Worm (Caenorhabditis elegans) whole organism, young adult: Measurements from ENCODE around the gene nhx-9.

Experiments
- T07F8.4 ChIP-seq: sonication (generic microtip); optimal IDR thresholded peaks from 2 replicates; lab custom pipeline; 2016; ENCODE audit warnings: mild to moderate bottlenecking, missing genetic modification characterization, moderate library complexity, missing compliant biosample characterization
- akir-1 ChIP-seq: fragments of 200-800 bp; sonication (Bioruptor generic); optimal IDR thresholded peaks from 2 replicates; lab custom pipeline; 2018; ENCODE audit warnings: mild to moderate bottlenecking, missing genetic modification characterization, moderate library complexity, missing compliant biosample characterization
- aptf-2 ChIP-seq: fragments of 200-800 bp; sonication (Bioruptor generic); conservative IDR thresholded peaks from 2 replicates; pipeline ENCODE4 v1.3.6; 2022; ENCODE audit warnings: missing genetic modification reagents, missing genetic modification characterization, missing compliant biosample characterization
- athp-1 ChIP-seq: sonication (generic microtip); optimal IDR thresholded peaks from 2 replicates; lab custom pipeline; 2017; ENCODE audit warnings: mild to moderate bottlenecking, missing genetic modification characterization, missing compliant biosample characterization
- bed-1 ChIP-seq: fragments of 200-800 bp; sonication (Bioruptor generic); IDR thresholded peaks from 2 replicates; pipeline ENCODE4 v1.3.6; 2022; ENCODE audit warnings: missing genetic modification reagents, missing genetic modification characterization, missing compliant biosample characterization
- dpff-1 ChIP-seq: sonication (generic microtip); optimal IDR thresholded peaks from 2 replicates; lab custom pipeline; 2017; ENCODE audit warnings: mild to moderate bottlenecking, missing genetic modification characterization, missing compliant biosample characterization
- fkh-3 ChIP-seq: sonication (generic microtip); optimal IDR thresholded peaks from 2 replicates; lab custom pipeline; 2016; ENCODE audit warnings: mild to moderate bottlenecking, missing genetic modification characterization, missing compliant biosample characterization
- hmg-20 ChIP-seq: fragments of 200-800 bp; sonication (Bioruptor generic); IDR thresholded peaks from 2 replicates; pipeline ENCODE4 v1.3.6; 2022; ENCODE audit warnings: missing genetic modification reagents, missing genetic modification characterization, missing compliant biosample characterization
- lsy-27 ChIP-seq: sonication (generic microtip); optimal IDR thresholded peaks from 2 replicates; lab custom pipeline; 2017; ENCODE audit warnings: missing genetic modification characterization, mild to moderate bottlenecking, missing compliant biosample characterization, antibody characterized with exemption, missing genotype, borderline replicate concordance; ENCODE audit not compliant: insufficient read depth
- snpc-1.1 ChIP-seq: sonication (generic microtip); optimal IDR thresholded peaks from 2 replicates; lab custom pipeline; 2017; ENCODE audit warnings: missing genetic modification characterization, mild to moderate bottlenecking, missing compliant biosample characterization, antibody characterized with exemption, moderate library complexity, missing genotype, missing genetic modification reagents; ENCODE audit not compliant: insufficient read depth
- tbx-9 ChIP-seq: sonication (generic microtip); optimal IDR thresholded peaks from 2 replicates; lab custom pipeline; 2016; ENCODE audit warnings: borderline replicate concordance, missing genetic modification characterization, inconsistent platforms, missing compliant biosample characterization
- unc-130 ChIP-seq: sonication (generic microtip); optimal IDR thresholded peaks from 2 replicates; lab custom pipeline; 2016; ENCODE audit warnings: missing genetic modification reagents, missing genetic modification characterization, missing compliant biosample characterization
- unc-62 ChIP-seq: fragments of 150-350 bp; optimal IDR thresholded peaks from 2 replicates; lab custom pipeline; 2014; ENCODE audit warnings: missing biosample characterization, missing genetic modification reagents, missing genetic modification characterization
- xnd-1 ChIP-seq: sonication (generic microtip); optimal IDR thresholded peaks from 2 replicates; lab custom pipeline; 2016; ENCODE audit warnings: missing genotype, missing genetic modification reagents, missing genetic modification characterization, missing compliant biosample characterization

ce11 chrIV:11950270-11950669 is 19.6 kb downstream of the nhx-9 start, which contains the start of gene tbx-36:
- TF ChIP-seq fkh-3 (no peak), hmg-20 (GFP tag; lab: Robert Waterston, UW) (no peak), aptf-2 (GFP tag; lab: Robert Waterston, UW) (no peak), snpc-1.1 (tag; lab: Kevin White, UChicago) (no peak), tbx-9 (tag; lab: Kevin White, UChicago) (no peak), unc-130 (GFP tag; lab: Kevin White, UChicago) (no peak), dpff-1 (tag; lab: Kevin White, UChicago) (no peak), unc-62 (GFP tag; lab: Kevin White, UChicago) (no peak), akir-1 (GFP tag; lab: Kevin White, UChicago) (no peak), T07F8.4 (tag; lab: Kevin White, UChicago) (no peak), lsy-27 (no peak), xnd-1 (tag; lab: Kevin White, UChicago) (no peak), athp-1 (tag; lab: Kevin White, UChicago) (no peak), bed-1 (GFP tag; lab: Robert Waterston, UW) (no peak)
